Fruit fly (Drosophila melanogaster) whole organism, adult: ENCODE data around the gene sturkopf.

Experiments
- CG14711 ChIP-seq: fragments of 200-800 bp; sonication (Bioruptor generic); optimal IDR thresholded peaks from 2 replicates; lab custom pipeline; 2018; ENCODE audit warnings: missing biosample characterization, mild to moderate bottlenecking, missing genetic modification characterization, moderate library complexity
- kay ChIP-seq: fragments of 200-800 bp; sonication (Bioruptor generic); peaks from one replicate; lab custom pipeline; 2016; ENCODE audit warnings: missing biosample characterization, missing genetic modification characterization, borderline replicate concordance
- ovo ChIP-seq: fragments of 200-800 bp; sonication (Bioruptor generic); optimal IDR thresholded peaks from 2 replicates; lab custom pipeline; 2016; ENCODE audit warnings: missing biosample characterization, missing genetic modification characterization
- pad ChIP-seq: fragments of 200-800 bp; sonication (Bioruptor generic); optimal IDR thresholded peaks from 3 replicates; lab custom pipeline; 2017; ENCODE audit warnings: missing biosample characterization, missing genetic modification characterization, mild to moderate bottlenecking, moderate library complexity, missing genetic modification reagents
- tj ChIP-seq: fragments of 200-800 bp; sonication (Bioruptor generic); optimal IDR thresholded peaks from 3 replicates; lab custom pipeline; 2017; ENCODE audit warnings: missing biosample characterization, mild to moderate bottlenecking, missing genetic modification characterization, moderate library complexity
- toe ChIP-seq: fragments of 200-800 bp; sonication (Bioruptor generic); optimal IDR thresholded peaks from 2 replicates; lab custom pipeline; 2016; ENCODE audit warnings: missing biosample characterization, missing genetic modification characterization

dm6 chr3L:1307005-1307632 lies 6.1 kb downstream of the sturkopf start, which contains the start of the genes Ctr9 and Nt5a:
- TF ChIP-seq pad (peak; percentile 12), ovo (peak; percentile 22), kay (GFP tag; lab: Kevin White, UChicago) (no peak), toe (GFP tag; lab: Kevin White, UChicago) (no peak), tj (GFP tag; lab: Kevin White, UChicago) (peak; percentile 57), CG14711 (tag; lab: Kevin White, UChicago) (peak; percentile 78)
